Fruit fly (Drosophila melanogaster): ENCODE results near the gene Dhps.

Dhps gene

DNA sequence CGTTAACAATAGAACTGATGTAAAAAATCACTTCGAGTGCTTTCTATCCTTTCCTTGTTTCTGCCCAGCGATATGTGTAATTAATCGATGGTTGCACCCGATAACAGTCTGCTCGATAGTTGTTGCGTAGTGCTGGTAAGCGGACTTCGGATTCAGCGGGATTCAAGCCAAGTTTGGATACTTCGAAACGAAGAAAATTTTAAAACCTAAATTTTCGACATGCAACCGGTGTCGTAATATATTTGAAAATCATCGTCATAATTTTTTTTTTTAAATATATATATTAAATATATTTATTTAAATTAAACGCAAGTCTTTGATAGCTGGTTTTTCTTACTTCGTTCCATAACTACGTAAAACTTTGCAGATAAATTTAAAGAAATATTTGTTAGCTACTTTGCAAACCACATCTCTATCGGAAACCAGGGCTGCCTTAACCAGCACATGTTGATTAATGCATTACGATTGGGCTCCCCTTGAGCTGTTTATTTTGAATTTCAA is at the start of gene Dhps, which contains the start of gene UbcE2M:
Gene Dhps, plus strand, starts transcription at position 429 of the 501 bp plus-strand sequence.
Gene UbcE2M, minus strand, starts transcription at position 209 of the 501 bp plus-strand sequence.
- no peak for TF ChIP-seq Rel (GFP tag; optimal IDR thresholded peaks at IDR 0.05)
- TF ChIP-seq Rel (tag; optimal IDR thresholded peaks at IDR 0.05), result no peak
- TF ChIP-seq sv (GFP tag; optimal IDR thresholded peaks at IDR 0.05), result no peak
- peak; percentile 54 for TF ChIP-seq ey (GFP tag; optimal IDR thresholded peaks at IDR 0.05)
- no peak for TF ChIP-seq pan (optimal IDR thresholded peaks at IDR 0.05)
- TF ChIP-seq psq (GFP tag; optimal IDR thresholded peaks at IDR 0.05), result peak; percentile 78
- TF ChIP-seq CrebA (GFP tag; optimal IDR thresholded peaks at IDR 0.05; ENCODE audit: borderline replicate concordance), result no peak
- no peak for TF ChIP-seq usp (GFP tag; optimal IDR thresholded peaks at IDR 0.05)
- peak; percentile 76 for TF ChIP-seq Sp1 (GFP tag; optimal IDR thresholded peaks at IDR 0.05)
- no peak for TF ChIP-seq Jra (GFP tag; optimal IDR thresholded peaks at IDR 0.05)
- TF ChIP-seq Vsx2 (GFP tag; optimal IDR thresholded peaks at IDR 0.05; ENCODE audit: partially characterized antibody), result no peak
- no peak for TF ChIP-seq tai (GFP tag; optimal IDR thresholded peaks at IDR 0.05)
- no peak for TF ChIP-seq Mio (GFP tag; optimal IDR thresholded peaks at IDR 0.05)
- TF ChIP-seq Dif (GFP tag; optimal IDR thresholded peaks at IDR 0.05; ENCODE audit: partially characterized antibody), result no peak
- TF ChIP-seq foxo (GFP tag; optimal IDR thresholded peaks at IDR 0.05), result peak in 1 of 2 experiments; percentile 77
- TF ChIP-seq br (GFP tag; optimal IDR thresholded peaks at IDR 0.05), result peak; percentile 42
- no peak for TF ChIP-seq jim (GFP tag; optimal IDR thresholded peaks at IDR 0.05)
- peak; percentile 68 for TF ChIP-seq h (GFP tag; optimal IDR thresholded peaks at IDR 0.05)
- peak; percentile 61 for TF ChIP-seq OdsH (GFP tag; optimal IDR thresholded peaks at IDR 0.05)
- TF ChIP-seq lola (GFP tag; optimal IDR thresholded peaks at IDR 0.05), result no peak
- TF ChIP-seq N (GFP tag; optimal IDR thresholded peaks at IDR 0.05), result no peak
- peak; percentile 40 for TF ChIP-seq Hr83 (GFP tag; optimal IDR thresholded peaks at IDR 0.05; ENCODE audit: poor library complexity, severe bottlenecking)
- peak; percentile 46 for TF ChIP-seq woc (GFP tag; optimal IDR thresholded peaks at IDR 0.05)
- TF ChIP-seq HLH106 (tag; optimal IDR thresholded peaks at IDR 0.05), result peak; percentile 79
- TF ChIP-seq Hnf4 (GFP tag; optimal IDR thresholded peaks at IDR 0.05), result no peak
- no peak for TF ChIP-seq dsf (GFP tag; optimal IDR thresholded peaks at IDR 0.05; ENCODE audit: borderline replicate concordance)
- TF ChIP-seq sage (GFP tag; optimal IDR thresholded peaks at IDR 0.05), result no peak
- TF ChIP-seq Hr78 (GFP tag; optimal IDR thresholded peaks at IDR 0.05), result no peak
- TF ChIP-seq brk (GFP tag; optimal IDR thresholded peaks at IDR 0.05), result no peak
- TF ChIP-seq rgr (GFP tag; optimal IDR thresholded peaks at IDR 0.05), result peak; percentile 72
- peak; percentile 67 for TF ChIP-seq CG9705 (GFP tag; optimal IDR thresholded peaks at IDR 0.05)
- TF ChIP-seq CG32264 (GFP tag; optimal IDR thresholded peaks at IDR 0.05), result no peak
- TF ChIP-seq dl (GFP tag; optimal IDR thresholded peaks at IDR 0.05; ENCODE audit: insufficient read depth in 1 of 2, partially characterized antibody in 2 of 2), result no peak
- TF ChIP-seq Abd-B (GFP tag; optimal IDR thresholded peaks at IDR 0.05), result no peak
- peak; percentile 90 for TF ChIP-seq Myc (optimal IDR thresholded peaks at IDR 0.05)
- TF ChIP-seq dmrt93B (GFP tag; optimal IDR thresholded peaks at IDR 0.05), result peak; percentile 86
- peak; percentile 0 for TF ChIP-seq GATAd (GFP tag; optimal IDR thresholded peaks at IDR 0.05)
- TF ChIP-seq Dfd (GFP tag; optimal IDR thresholded peaks at IDR 0.05), result no peak
- no peak for TF ChIP-seq fru (GFP tag; optimal IDR thresholded peaks at IDR 0.05)

DNA sequence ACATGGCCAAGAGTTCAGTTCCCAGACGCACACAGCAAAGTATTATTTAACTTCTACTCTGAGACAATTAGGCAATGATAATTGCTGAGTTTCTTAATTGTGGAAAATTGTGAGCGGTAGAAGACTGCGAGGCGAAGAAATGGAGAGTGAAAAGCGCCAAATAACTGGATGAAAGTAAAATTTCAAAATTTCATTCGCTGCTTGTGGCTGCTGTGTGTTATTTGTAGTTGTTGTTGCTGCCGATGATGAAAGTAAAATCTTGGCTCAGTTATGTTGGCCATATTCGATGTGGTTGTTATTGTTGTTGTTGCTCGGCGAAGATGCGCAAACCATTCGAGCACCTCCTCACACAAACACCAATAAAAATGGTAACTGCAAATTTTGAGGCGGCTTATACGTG is 47.7 kb upstream of the Dhps start:
- TF ChIP-seq Rel (GFP tag; optimal IDR thresholded peaks at IDR 0.05), result no peak
- TF ChIP-seq Rel (tag; optimal IDR thresholded peaks at IDR 0.05), result no peak
- TF ChIP-seq ey (GFP tag; optimal IDR thresholded peaks at IDR 0.05), result no peak
- TF ChIP-seq Hnf4 (GFP tag; optimal IDR thresholded peaks at IDR 0.05), result no peak
- no peak for TF ChIP-seq Hr83 (GFP tag; optimal IDR thresholded peaks at IDR 0.05; ENCODE audit: poor library complexity, severe bottlenecking)
- no peak for TF ChIP-seq CG9705 (GFP tag; optimal IDR thresholded peaks at IDR 0.05)
- TF ChIP-seq dl (GFP tag; optimal IDR thresholded peaks at IDR 0.05; ENCODE audit: insufficient read depth in 1 of 2, partially characterized antibody in 2 of 2), result no peak
- TF ChIP-seq sage (GFP tag; optimal IDR thresholded peaks at IDR 0.05), result no peak
- no peak for TF ChIP-seq sv (GFP tag; optimal IDR thresholded peaks at IDR 0.05)

Data from whole organism, wandering third instar larva.